Fruit fly (Drosophila melanogaster) whole organism, larva: Measurements from ENCODE around the gene CG17612.

Source experiments
- noc ChIP-seq: fragments of 200-800 bp; sonication (Bioruptor generic); optimal IDR thresholded peaks from 3 replicates; lab custom pipeline; 2019; ENCODE audit warnings: missing biosample characterization, mild to moderate bottlenecking, missing genetic modification characterization, moderate library complexity

CG17612 gene

DNA sequence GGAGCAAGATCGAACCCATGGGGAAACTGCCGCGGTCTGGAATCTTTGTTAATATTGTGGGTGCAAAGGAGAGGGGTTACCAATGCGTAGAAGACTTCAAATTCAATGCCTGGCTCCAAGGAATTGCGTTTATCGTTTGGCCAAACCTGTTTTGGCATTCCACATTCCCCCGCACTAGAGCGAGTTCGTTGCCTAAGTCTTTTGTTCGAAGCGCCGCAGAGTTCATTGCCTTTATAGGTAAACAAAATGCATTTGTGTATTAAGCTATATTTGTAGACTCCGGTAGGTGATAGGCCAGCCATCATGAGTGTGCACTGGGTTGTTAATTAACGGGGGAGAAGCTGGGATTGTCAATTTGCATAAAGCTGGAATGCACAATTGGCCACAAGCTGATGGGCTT is 27.5 kb downstream of the CG17612 start:
- TF ChIP-seq noc: no peak

DNA sequence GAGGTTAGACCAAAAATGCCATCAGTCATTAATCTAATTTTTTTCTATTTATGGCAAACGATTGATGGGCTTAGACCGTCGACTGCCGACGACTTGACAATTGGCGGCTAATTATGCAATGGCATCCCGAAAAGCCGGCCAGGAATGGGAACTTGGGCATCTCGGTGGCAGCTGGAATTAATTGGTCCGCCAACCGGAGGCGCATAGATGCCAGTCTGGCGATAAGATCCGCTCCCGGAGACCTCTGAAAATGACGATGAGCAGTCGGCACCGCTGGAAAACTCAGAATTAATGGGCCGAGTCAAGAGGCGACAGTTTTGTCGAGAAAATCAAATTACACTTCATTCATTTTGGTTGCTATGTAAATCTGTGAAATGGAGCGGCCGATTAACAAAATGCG is 29.9 kb downstream of the CG17612 start, which contains the start of gene CG15429:
TSS of gene CG15429 (plus strand) at position 301 of the 400 bp plus-strand sequence.
- TF ChIP-seq noc: no peak

DNA sequence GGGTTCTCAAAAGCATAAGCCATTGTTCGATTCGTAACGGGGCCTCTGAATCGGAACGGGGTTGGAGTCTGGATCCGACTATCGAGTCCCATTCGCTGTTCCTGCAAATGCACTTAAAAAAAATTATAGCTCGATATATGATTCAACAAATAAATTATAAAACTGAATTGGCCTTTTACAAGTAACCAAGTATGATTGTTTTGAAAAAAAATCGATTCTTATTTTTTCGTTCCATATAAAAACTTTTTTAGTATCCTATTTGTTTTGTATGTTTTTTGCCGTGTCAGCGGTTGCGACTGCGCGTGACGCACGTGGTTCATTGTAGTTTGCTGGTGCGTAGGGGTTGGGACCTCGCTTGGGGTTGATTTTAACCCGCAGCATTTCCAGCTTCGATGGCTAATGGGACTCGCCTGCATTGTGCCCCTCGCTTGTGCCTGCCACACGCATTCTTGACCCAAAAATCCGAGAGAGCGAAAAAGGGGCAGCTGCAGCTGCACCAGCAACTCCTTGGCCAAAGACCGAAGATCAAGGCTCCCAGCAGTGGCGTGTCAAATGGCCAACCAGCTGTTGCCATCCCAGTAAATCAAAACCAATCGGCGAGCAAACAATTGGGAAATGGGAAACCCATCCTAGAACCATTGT is 31.7 kb downstream of the CG17612 start:
- TF ChIP-seq noc: no peak

DNA sequence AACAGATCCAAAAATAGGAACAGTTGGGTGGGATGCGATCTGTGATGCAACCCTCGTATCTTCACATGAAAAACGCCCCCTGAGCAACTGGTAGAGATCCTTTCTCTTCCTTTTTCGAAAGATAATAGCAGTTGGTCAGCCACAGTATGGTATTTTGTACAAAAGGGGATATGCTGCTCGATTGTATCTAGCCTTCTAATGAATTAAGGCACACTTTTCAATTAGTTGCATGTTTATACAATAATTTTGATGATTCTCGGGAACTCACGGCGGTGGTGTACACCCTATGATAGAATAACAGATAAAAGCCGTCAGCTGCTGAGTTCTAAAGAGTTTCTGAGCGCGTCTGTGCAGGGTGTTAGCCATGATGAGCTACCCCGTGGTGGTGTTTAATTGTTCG is 32.9 kb downstream of the CG17612 start:
- TF ChIP-seq noc: no peak

DNA sequence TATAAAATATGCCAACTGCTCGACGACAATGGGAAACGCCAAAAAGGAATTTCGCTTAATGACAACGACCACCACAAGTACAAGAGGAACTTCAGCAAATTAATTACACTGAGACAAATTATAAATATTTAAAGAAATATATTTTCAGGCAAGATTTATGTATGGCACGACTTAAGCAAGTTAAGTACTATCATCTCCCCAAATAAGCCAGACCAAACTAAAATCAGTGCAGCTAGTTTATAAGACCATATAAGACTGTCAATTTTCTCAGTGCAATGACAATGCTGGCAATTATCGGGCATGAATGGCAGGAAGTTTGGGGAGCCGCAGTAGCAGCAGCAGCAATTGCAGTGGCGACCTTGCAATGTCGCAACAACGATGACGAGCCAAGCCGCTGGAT is 34.0 kb downstream of the CG17612 start:
- no peak for TF ChIP-seq noc

DNA sequence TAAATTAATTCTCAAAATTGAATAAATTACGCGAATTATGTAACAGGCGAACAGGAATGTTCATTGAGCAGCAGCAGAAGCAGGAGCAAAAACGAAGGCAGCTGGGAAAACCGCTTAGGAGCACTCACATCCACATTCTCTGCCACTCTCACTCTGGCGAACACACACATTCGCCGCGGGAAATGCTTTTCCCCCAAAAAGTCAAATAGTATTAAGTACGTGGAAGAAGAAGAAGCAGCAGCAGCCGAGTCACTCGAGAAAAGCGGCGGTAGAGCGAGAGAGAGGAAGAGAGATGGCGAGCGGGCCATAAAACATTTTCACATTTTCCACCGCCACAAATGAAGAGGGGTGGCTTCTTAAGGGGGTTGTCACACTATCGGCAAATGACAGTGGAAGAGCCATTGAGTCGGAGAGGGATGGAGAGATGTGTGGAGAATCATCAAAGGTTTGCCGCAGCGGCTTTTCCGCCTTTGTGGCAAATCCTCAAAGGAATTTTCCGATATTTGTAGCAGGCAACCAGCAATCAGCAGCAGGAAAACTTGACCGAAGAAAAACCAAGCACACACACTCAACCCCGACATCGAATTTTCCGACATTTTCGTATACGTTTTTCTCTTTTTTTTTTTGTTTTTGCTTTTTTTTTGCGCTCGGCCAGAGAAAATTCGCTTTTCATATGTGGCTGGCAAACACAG is 35.8 kb downstream of the CG17612 start:
- TF ChIP-seq noc: no peak

DNA sequence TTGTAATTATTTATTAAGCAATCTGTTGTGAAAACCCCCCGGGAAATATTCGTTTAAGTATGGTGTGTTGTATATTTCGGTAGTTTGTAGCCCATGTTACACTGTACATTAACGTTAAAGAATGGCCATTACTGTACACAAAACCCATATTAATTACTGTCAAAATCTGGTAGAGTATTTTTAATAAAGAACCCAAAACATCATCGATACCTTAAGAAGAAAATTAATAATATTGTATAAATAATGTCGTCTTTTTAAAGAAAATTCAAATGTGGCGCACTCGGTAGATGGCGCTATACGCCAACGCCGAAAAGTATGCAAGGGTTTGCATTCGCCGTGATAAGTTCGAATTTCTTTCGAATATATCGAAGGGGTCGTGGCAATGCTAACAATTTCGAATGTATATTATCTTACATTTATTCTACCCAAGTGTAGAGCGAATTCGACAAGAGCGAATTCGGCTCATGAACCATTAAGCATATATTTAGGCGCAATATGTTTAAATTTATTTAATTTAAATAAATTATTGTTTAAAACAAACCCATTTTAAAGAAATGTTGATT is 36.9 kb downstream of the CG17612 start:
- no peak for TF ChIP-seq noc

DNA sequence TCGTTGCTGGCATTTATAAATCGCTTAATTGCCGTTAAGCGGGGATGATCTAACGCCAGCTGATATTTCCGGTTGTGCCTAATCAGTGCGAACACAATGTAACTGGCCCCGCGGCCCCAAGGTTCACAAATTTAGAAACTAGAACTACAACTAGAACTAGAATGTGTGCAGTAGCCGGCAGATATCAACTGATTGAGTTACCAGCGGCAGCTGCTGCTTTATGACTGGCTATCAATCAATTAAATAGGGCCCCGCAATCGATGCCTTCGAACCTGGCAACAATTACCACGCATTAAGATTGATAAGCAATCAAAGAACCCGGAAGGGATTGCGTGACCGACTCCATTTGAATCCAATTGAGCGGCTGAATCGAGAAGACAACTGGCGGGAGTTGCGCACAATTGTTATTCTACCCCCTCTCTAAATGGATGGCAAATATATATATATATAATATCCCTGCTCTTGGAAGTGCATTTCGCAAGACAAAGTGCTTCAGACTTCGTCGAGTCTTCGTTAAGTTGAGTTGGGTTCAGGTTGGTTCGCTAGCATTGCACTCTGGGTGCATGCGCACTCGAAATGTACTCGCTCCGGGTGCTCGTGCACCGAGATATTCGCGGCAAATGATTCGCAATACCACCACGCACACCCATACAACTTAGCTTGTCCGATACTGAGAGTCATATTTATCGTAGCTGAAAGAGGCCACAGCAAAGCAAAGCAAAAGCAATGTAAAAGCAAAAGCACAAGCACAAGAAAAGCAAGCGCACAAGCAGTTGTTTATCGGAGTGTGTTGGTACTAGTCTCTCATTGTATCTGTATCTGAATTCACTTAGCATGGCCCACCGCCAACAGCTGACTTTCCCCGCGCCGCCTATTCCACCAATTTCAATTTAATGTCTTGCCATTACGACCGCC is 42.5 kb downstream of the CG17612 start:
- TF ChIP-seq noc: no peak

DNA sequence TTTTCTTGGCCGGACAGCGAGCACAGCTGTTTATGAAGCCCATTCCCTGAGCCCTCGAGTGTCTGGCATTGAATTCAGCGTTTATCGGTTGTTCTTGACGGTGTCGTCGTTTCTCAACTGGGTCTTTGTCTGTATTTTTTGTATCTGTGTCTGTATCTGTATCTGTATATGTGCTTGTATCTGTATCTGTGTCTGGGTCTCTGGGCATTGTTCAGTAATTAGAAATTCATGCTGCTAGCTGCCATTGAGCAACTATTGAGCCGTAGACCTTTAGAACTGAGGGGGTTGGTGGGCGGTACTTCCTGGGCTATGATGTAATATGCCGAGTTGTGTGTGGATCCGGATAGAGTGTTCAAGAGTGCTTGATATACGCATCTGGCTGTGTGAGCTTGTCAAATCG is 46.6 kb downstream of the CG17612 start:
- no peak for TF ChIP-seq noc

DNA sequence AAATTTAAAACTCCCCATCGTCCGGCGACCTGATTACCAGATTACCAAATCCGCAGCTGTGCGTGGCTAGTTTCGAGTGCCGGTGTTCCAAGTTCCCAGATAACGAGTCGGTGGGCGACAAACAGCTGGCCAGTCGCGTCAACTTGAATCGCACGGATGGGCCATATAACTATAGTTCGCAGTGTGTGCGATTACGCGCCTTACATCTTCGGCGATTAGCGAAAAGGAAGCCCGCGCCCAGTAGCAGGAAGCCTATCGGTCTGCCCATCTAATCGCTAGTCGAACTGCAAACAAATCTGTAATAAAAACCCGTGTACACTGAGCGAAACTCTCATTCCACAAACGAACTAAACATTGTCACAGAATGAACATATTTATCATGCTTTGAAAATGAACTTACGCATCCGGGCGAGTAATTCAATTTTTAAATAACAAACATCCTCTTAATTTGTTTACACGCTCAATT is 47.5 kb downstream of the CG17612 start:
- peak; percentile 7 for TF ChIP-seq noc

DNA sequence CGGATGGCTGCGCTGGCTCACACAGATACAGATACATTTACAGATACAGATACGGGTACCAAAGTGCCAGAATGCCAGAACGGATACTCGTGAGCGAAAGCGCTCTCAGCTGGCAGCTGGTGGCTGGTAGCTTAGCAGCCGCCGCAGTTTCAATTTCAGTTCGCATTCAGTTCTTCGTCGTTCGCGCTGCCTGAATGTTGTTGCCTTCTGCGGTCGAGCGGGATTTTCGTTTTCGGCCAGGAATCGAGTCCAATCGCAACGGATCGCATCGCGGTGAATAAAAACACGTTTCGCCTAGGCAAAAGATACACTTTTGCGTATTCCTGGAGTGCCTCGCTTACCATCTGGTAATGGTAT is 48.8 kb downstream of the CG17612 start, which contains the start of gene Atet:
TSS of gene Atet (plus strand) at position 156 of the 357 bp plus-strand sequence.
- TF ChIP-seq noc: no peak

DNA sequence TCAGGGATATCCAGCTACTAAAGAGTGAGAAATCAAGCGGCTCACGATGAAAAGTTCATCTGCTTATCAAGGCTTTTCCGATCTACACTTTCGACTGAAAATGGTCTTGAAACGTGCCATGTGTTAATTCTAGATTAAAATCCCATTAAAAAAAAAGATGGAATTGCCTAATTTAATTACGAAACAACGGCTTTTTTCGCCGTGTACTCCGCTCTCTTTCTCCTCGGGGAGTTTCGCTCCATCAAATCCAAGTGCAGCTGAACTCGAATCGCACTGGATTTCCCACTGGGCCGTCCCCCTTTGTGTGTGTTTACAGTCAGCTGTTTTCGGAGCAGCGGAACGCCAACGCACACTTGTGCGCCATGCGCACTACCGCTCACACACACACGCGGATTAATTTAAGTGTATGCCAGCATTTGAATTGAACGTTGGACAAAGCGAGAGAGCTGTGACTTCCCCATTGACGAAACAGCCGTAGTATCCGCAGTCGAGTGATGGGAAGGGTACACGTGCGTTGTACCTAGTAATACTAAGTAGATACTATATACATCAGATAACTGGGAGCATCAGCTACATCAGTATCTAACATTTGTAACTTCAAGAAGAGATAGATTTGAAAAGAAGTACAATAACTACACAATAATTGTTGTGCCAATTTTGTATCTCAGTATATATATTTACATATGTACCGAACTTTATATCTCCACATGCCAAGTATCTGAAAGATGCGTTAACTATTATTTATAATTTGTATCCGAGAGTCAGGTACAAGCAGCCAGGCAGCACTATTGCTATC is 49.4 kb downstream of the CG17612 start:
- TF ChIP-seq noc: peak; percentile 86

DNA sequence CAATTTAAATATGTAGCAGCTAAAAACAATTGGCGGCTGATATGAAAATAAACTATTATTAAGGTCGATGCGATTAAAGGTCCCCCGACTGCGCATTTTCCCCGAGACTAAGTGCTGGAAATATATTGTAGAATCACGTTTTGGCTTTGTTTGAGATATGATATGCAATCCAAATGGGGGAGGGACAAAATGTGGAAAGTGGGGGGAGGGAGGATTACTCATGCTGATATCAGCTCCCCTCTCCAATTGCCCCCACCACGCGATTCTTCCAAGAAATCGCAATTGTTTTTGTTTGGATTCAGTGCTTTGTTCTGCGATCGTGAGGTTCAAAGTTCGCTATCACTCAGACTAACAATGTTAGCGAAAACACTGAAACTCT is 50.0 kb downstream of the CG17612 start:
- no peak for TF ChIP-seq noc

DNA sequence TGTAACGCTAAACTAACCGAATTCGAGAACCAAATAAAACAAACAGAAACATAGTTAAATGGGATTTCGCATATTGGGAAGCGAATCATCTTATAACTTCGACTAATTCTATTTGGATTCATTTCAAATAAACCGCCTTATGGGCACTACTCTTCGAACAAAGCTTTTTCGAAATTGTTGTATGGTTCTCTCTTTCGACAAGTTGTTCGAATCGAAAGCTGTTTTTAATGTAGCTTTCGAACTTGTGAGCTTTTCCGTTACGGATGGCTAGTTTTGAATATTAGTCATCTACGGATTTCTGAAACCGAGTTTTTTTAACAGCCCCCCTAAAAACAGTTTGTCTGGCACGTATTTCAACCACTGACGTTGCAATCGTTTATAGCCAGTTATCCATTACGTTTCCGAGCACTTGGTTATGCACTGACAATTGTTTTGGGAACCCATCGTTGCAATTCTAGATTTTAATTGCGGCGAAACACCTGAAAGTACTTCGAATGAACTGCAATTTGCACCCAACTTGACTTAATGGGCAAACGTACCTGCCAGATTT is 50.7 kb downstream of the CG17612 start:
- TF ChIP-seq noc: no peak
